Worm (Caenorhabditis elegans) whole organism, mixed stage, embryonic: ENCODE results near the gene gpd-2.

ENCODE experiments used
- ces-1 ChIP-seq: fragments of 150-350 bp; optimal IDR thresholded peaks from 2 replicates; lab custom pipeline; 2014; ENCODE audit warnings: missing biosample characterization, missing genetic modification reagents, missing genetic modification characterization
- drap-1 ChIP-seq: fragments of 200-800 bp; sonication (Bioruptor generic); optimal IDR thresholded peaks from 3 replicates; lab custom pipeline; 2018; ENCODE audit warnings: mild to moderate bottlenecking, missing genetic modification characterization, missing compliant biosample characterization
- lin-13 ChIP-seq: fragments of 150-350 bp; optimal IDR thresholded peaks from 2 replicates; lab custom pipeline; 2014; ENCODE audit warnings: missing biosample characterization, missing genetic modification characterization
- lsy-2 ChIP-seq: fragments of 150-350 bp; optimal IDR thresholded peaks from 2 replicates; lab custom pipeline; 2014; ENCODE audit warnings: missing biosample characterization, missing genetic modification characterization
- mab-5 ChIP-seq: fragments of 150-350 bp; optimal IDR thresholded peaks from 2 replicates; lab custom pipeline; 2014; ENCODE audit warnings: missing biosample characterization, missing genetic modification characterization
- mls-2 ChIP-seq: sonication (generic microtip); optimal IDR thresholded peaks from 2 replicates; lab custom pipeline; 2016; ENCODE audit warnings: mild to moderate bottlenecking, missing genetic modification characterization, moderate library complexity, missing compliant biosample characterization
- nhr-237 ChIP-seq: fragments of 150-350 bp; optimal IDR thresholded peaks from 2 replicates; lab custom pipeline; 2014; ENCODE audit warnings: missing biosample characterization, missing genetic modification characterization
- nhr-28 ChIP-seq: fragments of 150-350 bp; optimal IDR thresholded peaks from 2 replicates; lab custom pipeline; 2014; ENCODE audit warnings: missing biosample characterization, missing genetic modification characterization
- pha-4 ChIP-seq: fragments of 150-350 bp; optimal IDR thresholded peaks from 2 replicates; lab custom pipeline; 2018; ENCODE audit warnings: missing biosample characterization, missing genetic modification reagents, missing genetic modification characterization
- snpc-4 ChIP-seq: fragments of 150-350 bp; optimal IDR thresholded peaks from 2 replicates; lab custom pipeline; 2014; ENCODE audit warnings: missing biosample characterization, missing genetic modification characterization
- unc-39 ChIP-seq: fragments of 150-350 bp; optimal IDR thresholded peaks from 2 replicates; lab custom pipeline; 2014; ENCODE audit warnings: missing biosample characterization, missing genetic modification characterization
- unc-62 ChIP-seq: fragments of 150-350 bp; optimal IDR thresholded peaks from 2 replicates; lab custom pipeline; 2014; ENCODE audit warnings: missing biosample characterization, missing genetic modification reagents, missing genetic modification characterization
- ztf-11 ChIP-seq: fragments of 150-350 bp; optimal IDR thresholded peaks from 2 replicates; lab custom pipeline; 2014; ENCODE audit warnings: missing biosample characterization, missing genetic modification characterization

- TF ChIP-seq nhr-237 (tag; lab: Kevin White, UChicago) (no peak), mls-2 (no peak), ces-1 (no peak), drap-1 (no peak), ztf-11 (tag; lab: Kevin White, UChicago) (no peak), snpc-4 (no peak), pha-4 (no peak), nhr-28 (tag; lab: Kevin White, UChicago) (no peak), unc-39 (tag; lab: Kevin White, UChicago) (no peak), lin-13 (tag; lab: Kevin White, UChicago) (no peak), unc-62 (GFP tag; lab: Kevin White, UChicago) (no peak), mab-5 (tag; lab: Kevin White, UChicago) (no peak), lsy-2 (tag; lab: Kevin White, UChicago) (no peak)
These were observed 49.6 kb upstream of the gpd-2 start, which contains the start of gene syx-6 for ce11 chrX:3163972-3164575.
